Worm (Caenorhabditis elegans): ENCODE results near the gene gtf-2H3.

The gtf-2H3 gene

ce11 chrIII:10088508-10088981 is 31.4 kb downstream of the gtf-2H3 start, which contains the start of gene hal-2:
hal-2 (minus strand) TSS chrIII:10088931.
- TF ChIP-seq ham-2 (GFP tag; optimal IDR thresholded peaks at IDR 0.05) = no peak
- TF ChIP-seq ceh-43 (GFP tag; optimal IDR thresholded peaks at IDR 0.05) = no peak
- TF ChIP-seq unc-120 (tag; optimal IDR thresholded peaks at IDR 0.05; ENCODE audit: poor library complexity, severe bottlenecking) = no peak
- TF ChIP-seq sptf-1 (tag; optimal IDR thresholded peaks at IDR 0.05) = no peak
- no peak for TF ChIP-seq elt-3 (tag; optimal IDR thresholded peaks at IDR 0.05)
- TF ChIP-seq unc-39 (tag; optimal IDR thresholded peaks at IDR 0.05) = no peak
- no peak for TF ChIP-seq tbx-8 (GFP tag; optimal IDR thresholded peaks at IDR 0.05)
- TF ChIP-seq snpc-4 (tag; optimal IDR thresholded peaks at IDR 0.05) = no peak
- no peak for TF ChIP-seq lin-13 (tag; optimal IDR thresholded peaks at IDR 0.05)
- TF ChIP-seq unc-62 (GFP tag; optimal IDR thresholded peaks at IDR 0.05) = no peak
- TF ChIP-seq bed-3 (GFP tag; optimal IDR thresholded peaks at IDR 0.05) = no peak
- no peak for TF ChIP-seq elt-1 (tag; optimal IDR thresholded peaks at IDR 0.05; ENCODE audit: borderline replicate concordance, insufficient read depth)
- TF ChIP-seq drap-1 (GFP tag; optimal IDR thresholded peaks at IDR 0.05) = no peak

DNA sequence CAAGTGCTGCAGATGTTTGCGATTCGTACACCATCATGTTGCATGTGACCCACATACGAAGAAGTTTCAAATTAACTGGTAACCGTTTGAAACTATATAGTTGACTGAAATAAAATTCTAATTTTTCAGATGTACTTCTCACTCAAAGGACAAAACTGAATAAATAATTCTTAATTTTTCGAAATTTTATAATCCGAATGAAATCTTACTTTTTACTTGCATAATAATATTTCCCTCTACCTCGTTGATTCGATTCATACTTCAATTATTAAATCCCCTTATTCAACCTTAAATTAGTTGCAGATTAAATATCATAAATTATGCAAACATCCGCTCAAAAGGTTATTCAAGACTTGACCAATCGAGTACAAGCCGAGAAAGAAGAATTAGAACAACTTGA is 34.0 kb downstream of the gtf-2H3 start, which contains the start of gene T16H12.2:
Gene T16H12.2, plus strand, starts transcription at position 301 of the 400 bp plus-strand sequence.
- TF ChIP-seq elt-3 (tag; optimal IDR thresholded peaks at IDR 0.05) (no peak), ham-2 (GFP tag; optimal IDR thresholded peaks at IDR 0.05) (no peak), unc-39 (tag; optimal IDR thresholded peaks at IDR 0.05) (no peak), sptf-1 (tag; optimal IDR thresholded peaks at IDR 0.05) (no peak), M03D4.4 (tag; optimal IDR thresholded peaks at IDR 0.05) (no peak), ces-1 (GFP tag; optimal IDR thresholded peaks at IDR 0.05) (no peak), drap-1 (GFP tag; optimal IDR thresholded peaks at IDR 0.05) (no peak), bed-3 (GFP tag; optimal IDR thresholded peaks at IDR 0.05) (no peak)

DNA sequence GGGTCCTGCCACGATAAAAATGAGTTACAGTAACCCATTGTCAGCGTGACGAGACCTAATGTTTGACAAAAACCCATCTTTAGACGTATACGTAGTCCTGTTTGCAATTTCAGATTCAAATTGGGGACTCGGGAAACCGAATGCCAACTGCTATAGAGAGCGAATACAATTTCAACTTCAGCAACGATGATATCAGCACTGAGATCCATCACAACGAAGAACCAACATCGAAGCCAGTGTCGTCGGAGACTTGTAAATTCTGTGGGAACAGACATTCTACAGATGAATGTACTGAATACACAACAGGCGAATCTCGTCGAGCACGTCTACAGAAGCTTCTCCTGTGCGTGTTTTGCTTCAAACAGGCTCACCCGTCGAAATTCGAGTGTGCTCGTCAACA is 34.4 kb downstream of the gtf-2H3 start:
- TF ChIP-seq M03D4.4 (tag; optimal IDR thresholded peaks at IDR 0.05) = no peak
- TF ChIP-seq unc-62 (GFP tag; optimal IDR thresholded peaks at IDR 0.05) = no peak
- no peak for TF ChIP-seq hlh-1 (tag; optimal IDR thresholded peaks at IDR 0.05)
- TF ChIP-seq drap-1 (GFP tag; optimal IDR thresholded peaks at IDR 0.05) = no peak

DNA sequence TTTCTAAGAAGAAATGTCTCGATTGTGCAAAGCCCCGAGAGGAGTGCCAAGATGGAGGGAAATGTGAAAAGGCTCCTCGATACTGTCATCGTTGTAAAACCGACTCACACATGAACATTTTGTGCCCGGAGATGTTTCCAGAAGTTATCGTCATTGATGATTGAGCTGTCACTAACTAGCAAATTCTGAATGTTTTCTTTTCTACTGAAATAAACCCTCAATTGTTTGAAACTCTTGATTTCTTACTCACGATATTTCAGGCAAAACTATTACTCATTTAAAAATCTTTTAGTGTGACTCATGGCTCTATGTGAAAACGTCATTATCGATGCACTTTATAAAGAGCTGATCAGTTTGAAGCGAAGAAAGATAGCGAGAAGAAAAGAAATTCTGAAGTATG is 34.8 kb downstream of the gtf-2H3 start, which contains the start of gene T16H12.13:
Gene T16H12.13, plus strand, starts transcription at position 301 of the 400 bp plus-strand sequence.
- no peak for TF ChIP-seq sptf-1 (tag; optimal IDR thresholded peaks at IDR 0.05)
- no peak for TF ChIP-seq hlh-1 (tag; optimal IDR thresholded peaks at IDR 0.05)
- no peak for TF ChIP-seq elt-1 (tag; optimal IDR thresholded peaks at IDR 0.05; ENCODE audit: borderline replicate concordance, insufficient read depth)
- TF ChIP-seq lin-13 (tag; optimal IDR thresholded peaks at IDR 0.05) = no peak
- no peak for TF ChIP-seq blmp-1 (tag; optimal IDR thresholded peaks at IDR 0.05)
- no peak for TF ChIP-seq mls-2 (tag; optimal IDR thresholded peaks at IDR 0.05)
- TF ChIP-seq unc-62 (GFP tag; optimal IDR thresholded peaks at IDR 0.05) = no peak
- TF ChIP-seq mep-1 (tag; optimal IDR thresholded peaks at IDR 0.05) = no peak
- TF ChIP-seq nhr-76 (tag; optimal IDR thresholded peaks at IDR 0.05) = no peak
- no peak for TF ChIP-seq lsy-2 (tag; optimal IDR thresholded peaks at IDR 0.05)
- TF ChIP-seq ham-2 (GFP tag; optimal IDR thresholded peaks at IDR 0.05) = no peak
- no peak for TF ChIP-seq flh-1 (GFP tag; optimal IDR thresholded peaks at IDR 0.05)
- TF ChIP-seq ceh-83 (GFP tag; optimal IDR thresholded peaks at IDR 0.05) = no peak
- no peak for TF ChIP-seq unc-39 (tag; optimal IDR thresholded peaks at IDR 0.05)

DNA sequence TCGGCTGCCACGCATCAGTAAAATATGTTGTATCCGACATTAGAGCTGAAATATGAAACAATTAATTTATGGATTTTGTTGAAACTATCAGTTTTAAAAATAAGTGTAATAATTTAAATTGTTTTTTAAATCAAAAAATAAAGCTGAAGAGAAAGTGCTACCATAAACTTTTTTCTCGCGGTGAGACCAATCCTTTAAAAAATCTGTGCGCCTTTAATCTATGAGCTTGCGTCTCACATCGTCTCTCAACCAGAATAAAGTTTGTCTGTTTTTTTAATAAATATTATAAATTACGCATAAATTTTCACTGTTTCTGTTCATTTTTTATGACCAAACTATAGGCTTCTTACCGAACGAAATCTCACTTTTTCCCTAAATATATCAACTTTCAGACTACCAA is 36.7 kb downstream of the gtf-2H3 start, which contains the start of gene T16H12.3:
Gene T16H12.3, minus strand, starts transcription at position 51 of the 400 bp plus-strand sequence.
- TF ChIP-seq pha-4 (tag; optimal IDR thresholded peaks at IDR 0.05) (no peak), ceh-43 (GFP tag; optimal IDR thresholded peaks at IDR 0.05) (no peak), cnd-1 (tag; optimal IDR thresholded peaks at IDR 0.05) (no peak), lin-13 (tag; optimal IDR thresholded peaks at IDR 0.05) (no peak), ces-1 (GFP tag; optimal IDR thresholded peaks at IDR 0.05) (no peak), sem-2 (GFP tag; optimal IDR thresholded peaks at IDR 0.05) (no peak), lin-32 (GFP tag; optimal IDR thresholded peaks at IDR 0.05) (no peak), drap-1 (GFP tag; optimal IDR thresholded peaks at IDR 0.05) (no peak), flh-1 (GFP tag; optimal IDR thresholded peaks at IDR 0.05) (no peak), zip-8 (tag; optimal IDR thresholded peaks at IDR 0.05) (no peak), nhr-12 (tag; optimal IDR thresholded peaks at IDR 0.05) (no peak), M03D4.4 (tag; optimal IDR thresholded peaks at IDR 0.05) (no peak), unc-39 (tag; optimal IDR thresholded peaks at IDR 0.05) (no peak), ztf-11 (tag; optimal IDR thresholded peaks at IDR 0.05) (no peak), mep-1 (tag; optimal IDR thresholded peaks at IDR 0.05) (no peak), mls-2 (tag; optimal IDR thresholded peaks at IDR 0.05) (no peak)
